Worm (Caenorhabditis elegans): ENCODE measurements around the gene vps-50.

- no peak for TF ChIP-seq ets-4 (tag; optimal IDR thresholded peaks at IDR 0.05)
- no peak for TF ChIP-seq ttx-3 (tag; optimal IDR thresholded peaks at IDR 0.05)
- TF ChIP-seq T23F11.4 (GFP tag; optimal IDR thresholded peaks at IDR 0.05) = no peak
- no peak for TF ChIP-seq pat-9 (tag; optimal IDR thresholded peaks at IDR 0.05)
- TF ChIP-seq F13H6.1 (tag; optimal IDR thresholded peaks at IDR 0.05) = no peak
- no peak for TF ChIP-seq unc-55 (GFP tag; optimal IDR thresholded peaks at IDR 0.05)
- TF ChIP-seq ama-1 (optimal IDR thresholded peaks at IDR 0.05) = no peak
- no peak for TF ChIP-seq elt-2 (tag; optimal IDR thresholded peaks at IDR 0.05)
- no peak for TF ChIP-seq eyg-1 (tag; optimal IDR thresholded peaks at IDR 0.05)
Observed at ce11 chrIII:10825088-10825487, 43.9 kb upstream of the vps-50 start.

All from whole organism, late embryonic.